Worm (Caenorhabditis elegans) whole organism, mixed stage, embryonic: ENCODE data around the gene msp-36.

ENCODE experiments used
- blmp-1 ChIP-seq: fragments of 150-350 bp; optimal IDR thresholded peaks from 2 replicates; lab custom pipeline; 2014; ENCODE audit warnings: missing biosample characterization, missing genetic modification characterization
- flh-1 ChIP-seq: fragments of 200-800 bp; sonication (Bioruptor generic); optimal IDR thresholded peaks from 2 replicates; lab custom pipeline; 2018; ENCODE audit warnings: mild to moderate bottlenecking, missing genetic modification characterization, moderate library complexity, missing compliant biosample characterization
- ham-2 ChIP-seq: fragments of 200-800 bp; sonication (Bioruptor generic); optimal IDR thresholded peaks from 2 replicates; lab custom pipeline; 2018; ENCODE audit warnings: mild to moderate bottlenecking, missing genetic modification characterization, missing compliant biosample characterization
- hlh-1 ChIP-seq: fragments of 150-350 bp; optimal IDR thresholded peaks from 2 replicates; lab custom pipeline; 2014; ENCODE audit warnings: missing biosample characterization, missing genetic modification reagents, missing genetic modification characterization
- lin-13 ChIP-seq: fragments of 150-350 bp; optimal IDR thresholded peaks from 2 replicates; lab custom pipeline; 2014; ENCODE audit warnings: missing biosample characterization, missing genetic modification characterization
- mab-5 ChIP-seq: fragments of 150-350 bp; optimal IDR thresholded peaks from 2 replicates; lab custom pipeline; 2014; ENCODE audit warnings: missing biosample characterization, missing genetic modification characterization
- nhr-237 ChIP-seq: fragments of 150-350 bp; optimal IDR thresholded peaks from 2 replicates; lab custom pipeline; 2014; ENCODE audit warnings: missing biosample characterization, missing genetic modification characterization
- nhr-76 ChIP-seq: sonication (generic microtip); optimal IDR thresholded peaks from 2 replicates; lab custom pipeline; 2017; ENCODE audit warnings: missing biosample characterization, missing genetic modification characterization
- pha-4 ChIP-seq: fragments of 150-350 bp; optimal IDR thresholded peaks from 2 replicates; lab custom pipeline; 2018; ENCODE audit warnings: missing biosample characterization, missing genetic modification reagents, missing genetic modification characterization
- tbx-8 ChIP-seq: fragments of 200-800 bp; sonication (Bioruptor generic); optimal IDR thresholded peaks from 2 replicates; lab custom pipeline; 2018; ENCODE audit warnings: mild to moderate bottlenecking, missing genetic modification characterization, moderate library complexity, missing compliant biosample characterization
- unc-62 ChIP-seq: fragments of 150-350 bp; optimal IDR thresholded peaks from 2 replicates; lab custom pipeline; 2014; ENCODE audit warnings: missing biosample characterization, missing genetic modification reagents, missing genetic modification characterization

- TF ChIP-seq mab-5 (tag; lab: Kevin White, UChicago) (no peak), unc-62 (no peak), ham-2 (GFP tag; lab: Kevin White, UChicago) (no peak), pha-4 (tag; lab: Kevin White, UChicago) (no peak), nhr-76 (no peak), blmp-1 (tag; lab: Kevin White, UChicago) (peak; percentile 55), tbx-8 (GFP tag; lab: Kevin White, UChicago) (no peak), nhr-237 (tag; lab: Kevin White, UChicago) (no peak), flh-1 (no peak), lin-13 (tag; lab: Kevin White, UChicago) (no peak), hlh-1 (no peak)
These were observed 4.9 kb upstream of the msp-36 start, which contains the start of gene ttbk-5 for ce11 chrIV:10090358-10090757.
